Worm (Caenorhabditis elegans) whole organism, late embryonic: Measurements from ENCODE around the gene ccar-1.

Experiments
- F13H6.1 ChIP-seq: sonication (generic microtip); optimal IDR thresholded peaks from 2 replicates; lab custom pipeline; 2016; ENCODE audit warnings: missing genetic modification characterization, missing compliant biosample characterization
- ama-1 ChIP-seq: fragments of 150-350 bp; optimal IDR thresholded peaks from 2 replicates; lab custom pipeline; 2014
- dve-1 ChIP-seq: sonication (generic microtip); optimal IDR thresholded peaks from 2 replicates; lab custom pipeline; 2017; ENCODE audit warnings: antibody characterized with exemption, mild to moderate bottlenecking, missing genetic modification characterization, missing compliant biosample characterization
- elt-2 ChIP-seq: sonication (generic microtip); optimal IDR thresholded peaks from 2 replicates; lab custom pipeline; 2016; ENCODE audit warnings: missing genetic modification reagents, missing genetic modification characterization, missing compliant biosample characterization
- fax-1 ChIP-seq: sonication (generic microtip); optimal IDR thresholded peaks from 2 replicates; lab custom pipeline; 2016; ENCODE audit warnings: missing genotype, missing genetic modification characterization, missing compliant biosample characterization
- fkh-6 ChIP-seq: sonication (generic microtip); optimal IDR thresholded peaks from 2 replicates; lab custom pipeline; 2016; ENCODE audit warnings: missing genetic modification characterization, missing compliant biosample characterization
- gmeb-2 ChIP-seq: sonication (generic microtip); optimal IDR thresholded peaks from 2 replicates; lab custom pipeline; 2016; ENCODE audit warnings: missing genetic modification characterization, inconsistent platforms, missing compliant biosample characterization
- hlh-30 ChIP-seq: sonication (generic microtip); optimal IDR thresholded peaks from 2 replicates; lab custom pipeline; 2017; ENCODE audit warnings: antibody characterized with exemption, missing genetic modification characterization, missing compliant biosample characterization; ENCODE audit not compliant: insufficient read depth
- madf-2 ChIP-seq: sonication (generic microtip); optimal IDR thresholded peaks from 2 replicates; lab custom pipeline; 2017; ENCODE audit warnings: missing genetic modification characterization, missing compliant biosample characterization
- mec-3 ChIP-seq: sonication (generic microtip); optimal IDR thresholded peaks from 2 replicates; lab custom pipeline; 2016; ENCODE audit warnings: borderline replicate concordance, missing genetic modification characterization, missing compliant biosample characterization
- odd-2 ChIP-seq: sonication (generic microtip); optimal IDR thresholded peaks from 2 replicates; lab custom pipeline; 2017; ENCODE audit warnings: antibody characterized with exemption, mild to moderate bottlenecking, missing genetic modification characterization, missing compliant biosample characterization
- pha-4 ChIP-seq: fragments of 150-350 bp; optimal IDR thresholded peaks from 2 replicates; lab custom pipeline; 2018; ENCODE audit warnings: missing biosample characterization, missing genetic modification reagents, missing genetic modification characterization
- pqm-1 ChIP-seq: sonication (generic microtip); optimal IDR thresholded peaks from 2 replicates; lab custom pipeline; 2016; ENCODE audit warnings: missing genetic modification characterization, missing compliant biosample characterization
- zip-5 ChIP-seq: sonication (generic microtip); optimal IDR thresholded peaks from 2 replicates; lab custom pipeline; 2016; ENCODE audit warnings: missing genetic modification characterization, missing compliant biosample characterization

- TF ChIP-seq elt-2 (tag; lab: Kevin White, UChicago), result no peak
- TF ChIP-seq gmeb-2 (tag; lab: Kevin White, UChicago), result no peak
- no peak for TF ChIP-seq fkh-6 (tag; lab: Kevin White, UChicago)
- no peak for TF ChIP-seq madf-2 (tag; lab: Kevin White, UChicago)
- TF ChIP-seq hlh-30, result no peak
- no peak for TF ChIP-seq pha-4
- TF ChIP-seq fax-1, result no peak
- TF ChIP-seq odd-2 (tag; lab: Kevin White, UChicago), result no peak
- TF ChIP-seq zip-5 (tag; lab: Kevin White, UChicago), result no peak
- TF ChIP-seq dve-1 (tag; lab: Kevin White, UChicago), result no peak
- no peak for TF ChIP-seq ama-1 (lab: Kevin White, UChicago)
- peak; percentile 21 for TF ChIP-seq mec-3 (tag; lab: Kevin White, UChicago)
- TF ChIP-seq F13H6.1 (tag; lab: Kevin White, UChicago), result no peak
- no peak for TF ChIP-seq pqm-1 (tag; lab: Kevin White, UChicago)
These were observed 27.3 kb downstream of the ccar-1 start for ce11 chrIV:14098540-14099098.
